Worm (Caenorhabditis elegans) whole organism, early embryonic: Measurements from ENCODE around the gene pqn-16.

Source experiments
- ama-1 ChIP-seq: fragments of 150-350 bp; optimal IDR thresholded peaks from 2 replicates; lab custom pipeline; 2014
- ceh-36 ChIP-seq: sonication (generic microtip); optimal IDR thresholded peaks from 2 replicates; lab custom pipeline; 2016; ENCODE audit warnings: missing genetic modification characterization, inconsistent platforms, missing compliant biosample characterization
- ets-7 ChIP-seq: sonication (generic microtip); optimal IDR thresholded peaks from 2 replicates; lab custom pipeline; 2016; ENCODE audit warnings: missing genotype, missing genetic modification characterization, missing compliant biosample characterization
- flt-1 ChIP-seq: fragments of 200-800 bp; sonication (Bioruptor generic); IDR thresholded peaks from 2 replicates; pipeline ENCODE4 v1.3.6; 2022; ENCODE audit warnings: missing genetic modification characterization, missing compliant biosample characterization
- pes-1 ChIP-seq: fragments of 200-800 bp; sonication (Bioruptor generic); IDR thresholded peaks from 2 replicates; pipeline ENCODE4 v1.3.6; 2022; ENCODE audit warnings: missing genetic modification reagents, missing genetic modification characterization, missing compliant biosample characterization
- scrt-1 ChIP-seq: fragments of 200-800 bp; sonication (Bioruptor generic); IDR thresholded peaks from 2 replicates; pipeline ENCODE4 v1.3.6; 2022; ENCODE audit warnings: missing genetic modification characterization, missing compliant biosample characterization
- tbx-11 ChIP-seq: fragments of 200-800 bp; sonication (Bioruptor generic); IDR thresholded peaks from 2 replicates; pipeline ENCODE4 v1.3.6; 2022; ENCODE audit warnings: missing genetic modification characterization, missing compliant biosample characterization

ce11 chrV:9217158-9217557 lies 43.3 kb downstream of the pqn-16 start, which contains the start of gene pacs-1:
- TF ChIP-seq ama-1 (lab: Kevin White, UChicago) (no peak), tbx-11 (GFP tag; lab: Robert Waterston, UW) (no peak), pes-1 (GFP tag; lab: Robert Waterston, UW) (no peak), ets-7 (no peak), scrt-1 (GFP tag; lab: Robert Waterston, UW) (no peak), flt-1 (no peak), ceh-36 (tag; lab: Kevin White, UChicago) (no peak)
